Fruit fly (Drosophila melanogaster): ENCODE data around the gene CG2218.

CG2218 gene

dm6 chr3R:30413795-30414194 is 14.3 kb downstream of the CG2218 start (continued):
- TF ChIP-seq CG13296 (GFP tag; optimal IDR thresholded peaks at IDR 0.05) (no peak), ro (GFP tag; IDR thresholded peaks at IDR 0.05) (no peak), CG2202 (tag; optimal IDR thresholded peaks at IDR 0.05) (peak; percentile 31), ATbp (GFP tag; optimal IDR thresholded peaks at IDR 0.05) (peak; percentile 49), CG3726 (GFP tag; IDR thresholded peaks at IDR 0.05) (0 out of 3 replicates have a peak, but pooled peaks have one; percentile 20), CG1602 (GFP tag; optimal IDR thresholded peaks at IDR 0.05) (no peak), zen (tag; optimal IDR thresholded peaks at IDR 0.05) (peak; percentile 19), pita (GFP tag; optimal IDR thresholded peaks at IDR 0.05) (no peak), Deaf1 (tag; optimal IDR thresholded peaks at IDR 0.05) (no peak), cato (GFP tag; optimal IDR thresholded peaks at IDR 0.05; ENCODE audit: borderline replicate concordance) (peak; percentile 47), Neu2 (GFP tag; optimal IDR thresholded peaks at IDR 0.05; ENCODE audit: borderline replicate concordance) (no peak), en (GFP tag; optimal IDR thresholded peaks at IDR 0.05) (peak; percentile 17), MBD-R2 (GFP tag; IDR thresholded peaks at IDR 0.05) (peak; percentile 28; the same call in 1 of the 2 replicates), CG1603 (tag; optimal IDR thresholded peaks at IDR 0.05) (peak; percentile 81), tup (GFP tag; optimal IDR thresholded peaks at IDR 0.05) (no peak), Aef1 (GFP tag; IDR thresholded peaks at IDR 0.05) (0 out of 3 replicates have a peak, but pooled peaks have one; percentile 15), bab2 (GFP tag; optimal IDR thresholded peaks at IDR 0.05) (peak; percentile 59), CG4617 (GFP tag; optimal IDR thresholded peaks at IDR 0.05; ENCODE audit: borderline replicate concordance) (no peak), CG7357 (GFP tag; IDR thresholded peaks at IDR 0.05) (peak; percentile 53; the same call in 1 of the 3 replicates), Oli (tag; optimal IDR thresholded peaks at IDR 0.05) (peak; percentile 61), CG6254 (GFP tag; optimal IDR thresholded peaks at IDR 0.05) (peak; percentile 66), slp2 (GFP tag; optimal IDR thresholded peaks at IDR 0.05) (no peak), caup (GFP tag; optimal IDR thresholded peaks at IDR 0.05; ENCODE audit: severe bottlenecking) (peak; percentile 25), CG14441 (GFP tag; IDR thresholded peaks at IDR 0.05) (peak; percentile 78), CG13775 (GFP tag; optimal IDR thresholded peaks at IDR 0.05) (no peak), lola (GFP tag; optimal IDR thresholded peaks at IDR 0.05) (peak in 1 of 3 experiments; percentile 41), tgo (GFP tag; IDR thresholded peaks at IDR 0.05) (peak; percentile 33; the same call in 1 of the 3 replicates), NFAT (GFP tag; IDR thresholded peaks at IDR 0.05) (0 out of 2 replicates have a peak, but pooled peaks have one; percentile 29), ems (GFP tag; optimal IDR thresholded peaks at IDR 0.05) (peak; percentile 23), CG6791 (GFP tag; IDR thresholded peaks at IDR 0.05; ENCODE audit: partially characterized antibody) (no peak), grau (tag; optimal IDR thresholded peaks at IDR 0.05) (peak; percentile 36), CG13894 (tag; optimal IDR thresholded peaks at IDR 0.05) (no peak), CG12942 (GFP tag; optimal IDR thresholded peaks at IDR 0.05) (peak; percentile 28), HHEX (GFP tag; optimal IDR thresholded peaks at IDR 0.05) (peak; percentile 28), Poxn (GFP tag; IDR thresholded peaks at IDR 0.05) (no peak), oc (tag; optimal IDR thresholded peaks at IDR 0.05) (peak; percentile 51), gce (GFP tag; IDR thresholded peaks at IDR 0.05) (peak; percentile 76; the same call in 2 of the 3 replicates), CG12071 (GFP tag; optimal IDR thresholded peaks at IDR 0.05) (peak; percentile 40), HLH3B (GFP tag; IDR thresholded peaks at IDR 0.05) (peak; percentile 73), CG18011 (GFP tag; optimal IDR thresholded peaks at IDR 0.05) (no peak), CG10147 (GFP tag; optimal IDR thresholded peaks at IDR 0.05) (peak; percentile 9), chm (GFP tag; IDR thresholded peaks at IDR 0.05) (0 out of 2 replicates have a peak, but pooled peaks have one; percentile 32), D19B (GFP tag; optimal IDR thresholded peaks at IDR 0.05) (no peak), pum (GFP tag; optimal IDR thresholded peaks at IDR 0.05) (peak; percentile 12), nom (GFP tag; optimal IDR thresholded peaks at IDR 0.05) (no peak), CG1529 (GFP tag; optimal IDR thresholded peaks at IDR 0.05) (no peak), gro (GFP tag; optimal IDR thresholded peaks at IDR 0.05) (no peak), fd3F (GFP tag; optimal IDR thresholded peaks at IDR 0.05) (no peak), CG32532 (GFP tag; IDR thresholded peaks at IDR 0.05) (peak; percentile 42; the same call in 1 of the 2 replicates), zfh1 (GFP tag; IDR thresholded peaks at IDR 0.05) (peak; percentile 74)
